Fruit fly (Drosophila melanogaster): ENCODE measurements around the gene CG11786.

CG11786 gene

DNA sequence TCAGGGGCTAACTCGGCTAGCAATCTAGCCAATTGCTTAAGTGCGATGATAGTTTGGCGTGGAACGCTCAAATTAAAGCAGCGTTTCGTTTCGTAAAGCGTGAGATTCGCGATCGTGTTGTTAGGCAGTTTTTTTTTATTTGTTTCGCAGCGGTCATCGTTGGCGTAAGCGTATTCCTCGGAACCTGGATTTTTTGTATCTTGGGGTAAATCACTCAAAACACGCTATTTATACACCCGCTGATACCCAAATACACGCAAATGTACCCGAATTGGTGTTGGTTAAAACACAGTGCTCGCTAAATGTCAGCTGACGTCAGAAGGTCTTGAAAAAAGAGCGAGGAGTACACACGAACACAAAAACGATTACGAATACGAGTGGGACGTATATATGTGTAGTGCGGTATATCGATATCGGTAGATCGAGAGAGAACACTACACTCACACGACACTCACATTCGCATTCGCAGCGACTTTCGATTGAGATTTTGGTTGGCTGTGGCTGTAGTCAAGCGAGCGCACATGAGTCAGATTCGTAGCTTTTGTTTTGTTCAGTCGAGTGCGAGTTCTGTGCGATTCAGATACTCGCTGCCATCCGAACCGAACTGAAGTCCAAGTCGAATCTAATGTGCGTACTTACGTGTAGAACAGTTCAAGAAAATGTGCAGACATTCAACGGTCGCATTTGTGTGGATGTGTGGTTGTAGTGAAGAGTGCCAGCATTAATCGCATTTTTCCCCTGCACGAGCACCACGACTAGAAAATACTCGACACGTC, 3.8 kb downstream of the CG11786 start (continued):
- TF ChIP-seq CG7271 (tag; optimal IDR thresholded peaks at IDR 0.05) (peak; percentile 55), gsb-n (tag; optimal IDR thresholded peaks at IDR 0.05) (no peak)

DNA sequence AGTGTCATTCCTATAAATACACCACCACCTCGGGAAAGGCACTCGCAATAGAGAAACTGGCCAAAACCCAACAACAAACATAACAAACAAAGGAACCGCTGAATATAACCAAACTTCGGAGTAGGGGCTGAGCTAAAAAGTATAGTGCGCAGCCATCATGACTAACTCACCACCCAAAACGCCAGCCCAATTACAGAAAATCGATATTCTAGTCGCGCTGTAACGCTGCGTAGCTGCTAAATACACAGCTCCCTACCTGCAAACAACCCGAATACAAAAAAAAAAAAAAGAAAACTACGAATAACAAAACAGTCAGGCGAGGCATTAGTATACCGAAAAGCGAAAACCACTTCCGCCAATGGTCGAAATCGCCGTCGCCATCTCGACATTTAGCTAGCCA, 4.5 kb downstream of the CG11786 start:
- TF ChIP-seq ab (GFP tag; optimal IDR thresholded peaks at IDR 0.05) (peak; percentile 4), eve (GFP tag; optimal IDR thresholded peaks at IDR 0.05) (peak in 1 of 2 experiments; percentile 87), bigmax (GFP tag; optimal IDR thresholded peaks at IDR 0.05) (peak; percentile 39), gsb (GFP tag; IDR thresholded peaks at IDR 0.05) (no peak), onecut (GFP tag; IDR thresholded peaks at IDR 0.05) (peak; percentile 96), CG15514 (GFP tag; optimal IDR thresholded peaks at IDR 0.05) (no peak), CG10431 (GFP tag; optimal IDR thresholded peaks at IDR 0.05) (peak; percentile 10), Mrtf (GFP tag; IDR thresholded peaks at IDR 0.05) (no peak), Ets65A (GFP tag) (peak; percentile 55)

DNA sequence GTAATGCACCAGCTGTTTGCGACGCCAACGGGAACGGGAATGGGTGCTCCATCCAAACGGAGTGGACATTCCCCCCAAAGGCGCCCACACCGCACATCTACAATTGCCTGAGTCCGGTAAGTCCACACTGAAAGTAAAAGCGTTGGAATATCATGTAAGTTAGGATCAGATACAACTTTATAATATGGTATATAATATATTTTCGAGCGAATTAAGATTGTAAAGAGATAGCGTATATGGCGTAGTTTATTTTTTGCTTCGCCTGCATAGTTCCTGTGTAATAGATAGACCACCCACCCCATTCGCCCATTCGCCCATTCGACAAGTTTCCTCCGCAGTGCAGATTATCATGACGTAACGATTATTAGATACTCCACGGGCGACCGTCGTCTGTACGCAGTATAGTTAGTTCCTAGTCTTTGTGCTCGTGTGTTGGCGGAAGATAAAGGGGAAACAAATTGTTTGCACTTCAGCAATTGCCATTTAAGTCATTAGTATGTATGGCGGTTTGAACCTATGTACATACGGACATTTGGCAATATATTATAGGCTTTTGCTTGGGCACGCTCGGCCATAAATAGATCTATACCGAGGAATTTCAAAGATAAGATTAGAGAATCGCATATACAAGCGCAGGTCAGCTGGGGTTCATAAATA, 5.4 kb downstream of the CG11786 start:
- TF ChIP-seq eve (GFP tag; optimal IDR thresholded peaks at IDR 0.05) (peak in 1 of 2 experiments; percentile 62), grau (tag; optimal IDR thresholded peaks at IDR 0.05) (no peak), CG10462 (GFP tag; optimal IDR thresholded peaks at IDR 0.05) (no peak), pho (GFP tag; optimal IDR thresholded peaks at IDR 0.05) (peak; percentile 21), fu2 (GFP tag; optimal IDR thresholded peaks at IDR 0.05) (no peak), CG1602 (GFP tag; optimal IDR thresholded peaks at IDR 0.05) (no peak), lab (GFP tag; optimal IDR thresholded peaks at IDR 0.05) (peak; percentile 39), CG17612 (GFP tag; IDR thresholded peaks at IDR 0.05) (no peak), ind (GFP tag; optimal IDR thresholded peaks at IDR 0.05) (no peak), HLH4C (GFP tag; IDR thresholded peaks at IDR 0.05; ENCODE audit: partially characterized antibody) (no peak), B-H2 (GFP tag; optimal IDR thresholded peaks at IDR 0.05) (no peak), CG11085 (GFP tag; IDR thresholded peaks at IDR 0.05) (no peak), Ada2b (GFP tag; IDR thresholded peaks at IDR 0.05) (0 out of 2 replicates have a peak, but pooled peaks have one; percentile 7), row (GFP tag; IDR thresholded peaks at IDR 0.05) (peak; percentile 52), nerfin-1 (tag; optimal IDR thresholded peaks at IDR 0.05) (no peak), Bteb2 (GFP tag; optimal IDR thresholded peaks at IDR 0.05) (no peak), Aef1 (GFP tag; IDR thresholded peaks at IDR 0.05) (peak; percentile 24; the same call in 1 of the 3 replicates), CG30431 (GFP tag; optimal IDR thresholded peaks at IDR 0.05) (no peak), CG13624 (GFP tag; optimal IDR thresholded peaks at IDR 0.05) (peak; percentile 21), HLH3B (GFP tag; IDR thresholded peaks at IDR 0.05) (no peak), tll (GFP tag; optimal IDR thresholded peaks at IDR 0.05) (no peak), CG7271 (tag; optimal IDR thresholded peaks at IDR 0.05) (no peak), dmrt11E (tag; optimal IDR thresholded peaks at IDR 0.05) (no peak), CG1832 (GFP tag; optimal IDR thresholded peaks at IDR 0.05) (no peak), Dp (GFP tag; optimal IDR thresholded peaks at IDR 0.05) (no peak), CG6175 (GFP tag; IDR thresholded peaks at IDR 0.05) (no peak), ems (GFP tag; optimal IDR thresholded peaks at IDR 0.05) (no peak), Nf-YB (GFP tag; optimal IDR thresholded peaks at IDR 0.05) (no peak), sug (tag; optimal IDR thresholded peaks at IDR 0.05) (peak; percentile 3), grn (GFP tag; optimal IDR thresholded peaks at IDR 0.05) (peak; percentile 18), Dad (GFP tag; optimal IDR thresholded peaks at IDR 0.05) (no peak), cg (GFP tag; optimal IDR thresholded peaks at IDR 0.05) (no peak), zf30C (GFP tag; optimal IDR thresholded peaks at IDR 0.05) (peak; percentile 16), lilli (GFP tag; optimal IDR thresholded peaks at IDR 0.05) (peak; percentile 3), CG8290 (GFP tag; optimal IDR thresholded peaks at IDR 0.05) (no peak), CG8290 (tag; optimal IDR thresholded peaks at IDR 0.05) (peak in 1 of 2 experiments; percentile 23), Kr (GFP tag; optimal IDR thresholded peaks at IDR 0.05) (no peak)

Measured in whole organism, embryonic.